Fruit fly (Drosophila melanogaster): Measurements from ENCODE around the gene knk.

knk gene

dm6 chr3R:10091513-10091912 is 34.0 kb downstream of the knk start:
- TF ChIP-seq psq (optimal IDR thresholded peaks at IDR 0.05) (no peak), Dll (optimal IDR thresholded peaks at IDR 0.05) (no peak), pan (optimal IDR thresholded peaks at IDR 0.05) (no peak), EcR (GFP tag; optimal IDR thresholded peaks at IDR 0.05) (no peak), usp (GFP tag; optimal IDR thresholded peaks at IDR 0.05) (no peak), CG8478 (optimal IDR thresholded peaks at IDR 0.05) (no peak)

- TF ChIP-seq usp (GFP tag; optimal IDR thresholded peaks at IDR 0.05) (no peak), Dll (optimal IDR thresholded peaks at IDR 0.05) (no peak), EcR (GFP tag; optimal IDR thresholded peaks at IDR 0.05) (no peak), psq (optimal IDR thresholded peaks at IDR 0.05) (no peak), CG8478 (optimal IDR thresholded peaks at IDR 0.05) (no peak), pan (optimal IDR thresholded peaks at IDR 0.05) (no peak)
These were observed 34.6 kb downstream of the knk start for dm6 chr3R:10090906-10091305.

dm6 chr3R:10089171-10089664 is 36.2 kb downstream of the knk start:
- TF ChIP-seq EcR (GFP tag; optimal IDR thresholded peaks at IDR 0.05) (no peak), Dll (optimal IDR thresholded peaks at IDR 0.05) (peak; percentile 94), pan (optimal IDR thresholded peaks at IDR 0.05) (no peak), CG8478 (optimal IDR thresholded peaks at IDR 0.05) (peak; percentile 62), psq (optimal IDR thresholded peaks at IDR 0.05) (no peak), usp (GFP tag; optimal IDR thresholded peaks at IDR 0.05) (no peak)

- no peak for TF ChIP-seq psq (optimal IDR thresholded peaks at IDR 0.05)
- TF ChIP-seq CG8478 (optimal IDR thresholded peaks at IDR 0.05) = peak; percentile 41
- peak; percentile 37 for TF ChIP-seq Dll (optimal IDR thresholded peaks at IDR 0.05)
- TF ChIP-seq EcR (GFP tag; optimal IDR thresholded peaks at IDR 0.05) = no peak
- TF ChIP-seq usp (GFP tag; optimal IDR thresholded peaks at IDR 0.05) = no peak
These were observed 38.1 kb downstream of the knk start for dm6 chr3R:10087206-10087927.

dm6 chr3R:10086683-10087082 is 38.8 kb downstream of the knk start:
- TF ChIP-seq psq (optimal IDR thresholded peaks at IDR 0.05) (no peak), usp (GFP tag; optimal IDR thresholded peaks at IDR 0.05) (no peak), CG8478 (optimal IDR thresholded peaks at IDR 0.05) (no peak), EcR (GFP tag; optimal IDR thresholded peaks at IDR 0.05) (no peak), pan (optimal IDR thresholded peaks at IDR 0.05) (no peak), Dll (optimal IDR thresholded peaks at IDR 0.05) (no peak)

- TF ChIP-seq CG8478 (optimal IDR thresholded peaks at IDR 0.05) = no peak
- no peak for TF ChIP-seq psq (optimal IDR thresholded peaks at IDR 0.05)
- no peak for TF ChIP-seq pan (optimal IDR thresholded peaks at IDR 0.05)
- TF ChIP-seq EcR (GFP tag; optimal IDR thresholded peaks at IDR 0.05) = no peak
- TF ChIP-seq Dll (optimal IDR thresholded peaks at IDR 0.05) = no peak
- no peak for TF ChIP-seq usp (GFP tag; optimal IDR thresholded peaks at IDR 0.05)
These were observed 39.2 kb downstream of the knk start for dm6 chr3R:10086222-10086621.

dm6 chr3R:10084914-10085313 is 40.5 kb downstream of the knk start:
- TF ChIP-seq EcR (GFP tag; optimal IDR thresholded peaks at IDR 0.05) (no peak), pan (optimal IDR thresholded peaks at IDR 0.05) (no peak), usp (GFP tag; optimal IDR thresholded peaks at IDR 0.05) (no peak), CG8478 (optimal IDR thresholded peaks at IDR 0.05) (no peak), Dll (optimal IDR thresholded peaks at IDR 0.05) (no peak), psq (optimal IDR thresholded peaks at IDR 0.05) (no peak)

- TF ChIP-seq pan (optimal IDR thresholded peaks at IDR 0.05) (no peak), Dll (optimal IDR thresholded peaks at IDR 0.05) (no peak), usp (GFP tag; optimal IDR thresholded peaks at IDR 0.05) (no peak), psq (optimal IDR thresholded peaks at IDR 0.05) (no peak), EcR (GFP tag; optimal IDR thresholded peaks at IDR 0.05) (no peak), CG8478 (optimal IDR thresholded peaks at IDR 0.05) (no peak)
These were observed 41.3 kb downstream of the knk start for dm6 chr3R:10084179-10084647.

dm6 chr3R:10083077-10083476 is 42.4 kb downstream of the knk start:
- TF ChIP-seq pan (optimal IDR thresholded peaks at IDR 0.05) (no peak), usp (GFP tag; optimal IDR thresholded peaks at IDR 0.05) (no peak), psq (optimal IDR thresholded peaks at IDR 0.05) (no peak), Dll (optimal IDR thresholded peaks at IDR 0.05) (no peak), EcR (GFP tag; optimal IDR thresholded peaks at IDR 0.05) (no peak), CG8478 (optimal IDR thresholded peaks at IDR 0.05) (no peak)

dm6 chr3R:10082549-10083075 is 42.9 kb downstream of the knk start:
- no peak for TF ChIP-seq EcR (GFP tag; optimal IDR thresholded peaks at IDR 0.05)
- no peak for TF ChIP-seq psq (optimal IDR thresholded peaks at IDR 0.05)
- no peak for TF ChIP-seq pan (optimal IDR thresholded peaks at IDR 0.05)
- no peak for TF ChIP-seq usp (GFP tag; optimal IDR thresholded peaks at IDR 0.05)
- TF ChIP-seq Dll (optimal IDR thresholded peaks at IDR 0.05) = no peak
- TF ChIP-seq CG8478 (optimal IDR thresholded peaks at IDR 0.05) = no peak

- TF ChIP-seq Dll (optimal IDR thresholded peaks at IDR 0.05) (no peak), EcR (GFP tag; optimal IDR thresholded peaks at IDR 0.05) (no peak), CG8478 (optimal IDR thresholded peaks at IDR 0.05) (no peak), usp (GFP tag; optimal IDR thresholded peaks at IDR 0.05) (no peak), psq (optimal IDR thresholded peaks at IDR 0.05) (no peak), pan (optimal IDR thresholded peaks at IDR 0.05) (no peak)
These were observed 43.9 kb downstream of the knk start for dm6 chr3R:10081469-10082111.

dm6 chr3R:10080699-10081098 is 44.8 kb downstream of the knk start:
- TF ChIP-seq CG8478 (optimal IDR thresholded peaks at IDR 0.05) = no peak
- no peak for TF ChIP-seq EcR (GFP tag; optimal IDR thresholded peaks at IDR 0.05)

Measured in whole organism.